Fruit fly (Drosophila melanogaster): ENCODE results near the gene CG42688.

CG42688 gene

DNA sequence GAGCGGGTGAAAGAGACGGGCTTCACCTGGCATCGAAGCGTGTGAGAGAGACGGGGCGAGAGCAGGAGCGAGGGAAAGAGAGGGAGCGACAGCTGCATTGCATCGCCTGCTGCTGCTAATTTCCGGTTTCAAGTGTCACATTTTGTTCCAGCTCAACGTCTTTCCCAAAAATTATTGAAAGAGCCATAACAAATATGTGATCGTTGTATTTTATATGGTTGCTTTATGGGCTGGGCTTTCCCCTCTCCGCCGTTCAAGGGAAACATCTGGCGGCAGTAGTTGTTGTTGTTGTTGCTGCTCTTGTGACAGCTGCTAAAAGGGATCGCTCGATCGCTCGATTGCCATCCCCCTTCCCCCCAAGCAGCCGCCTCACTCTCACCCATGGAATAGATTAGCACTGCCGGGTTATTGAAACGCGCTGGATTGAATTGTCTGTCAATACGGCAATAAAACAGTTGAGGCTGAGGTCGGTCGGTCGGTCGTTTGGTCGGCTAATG is 27.7 kb downstream of the CG42688 start (continued):
- TF ChIP-seq HHEX (GFP tag; optimal IDR thresholded peaks at IDR 0.05) (no peak), tx (GFP tag; optimal IDR thresholded peaks at IDR 0.05) (no peak), CG11456 (GFP tag; IDR thresholded peaks at IDR 0.05) (no peak), tna (GFP tag; IDR thresholded peaks at IDR 0.05; ENCODE audit: partially characterized antibody) (no peak), CG2712 (tag; optimal IDR thresholded peaks at IDR 0.05) (peak; percentile 7), Mrtf (GFP tag; IDR thresholded peaks at IDR 0.05) (no peak), CG5245 (GFP tag; optimal IDR thresholded peaks at IDR 0.05) (no peak), CG12219 (GFP tag; optimal IDR thresholded peaks at IDR 0.05) (no peak), repo (GFP tag; optimal IDR thresholded peaks at IDR 0.05) (no peak), sima (GFP tag; optimal IDR thresholded peaks at IDR 0.05) (no peak), CG1233 (GFP tag; optimal IDR thresholded peaks at IDR 0.05) (no peak), corto (GFP tag; optimal IDR thresholded peaks at IDR 0.05) (no peak), NC2β (GFP tag; optimal IDR thresholded peaks at IDR 0.05) (no peak), Dip3 (GFP tag; optimal IDR thresholded peaks at IDR 0.05) (no peak), zf30C (GFP tag; optimal IDR thresholded peaks at IDR 0.05) (no peak), CG10267 (tag; optimal IDR thresholded peaks at IDR 0.05) (no peak), D19B (GFP tag; optimal IDR thresholded peaks at IDR 0.05) (no peak), CG10543 (GFP tag; optimal IDR thresholded peaks at IDR 0.05) (peak; percentile 38), CG34376 (GFP tag; optimal IDR thresholded peaks at IDR 0.05) (no peak), CG8089 (GFP tag; optimal IDR thresholded peaks at IDR 0.05) (no peak), wor (GFP tag; IDR thresholded peaks at IDR 0.05) (no peak), CG11504 (tag; optimal IDR thresholded peaks at IDR 0.05) (no peak), Xrp1 (GFP tag; IDR thresholded peaks at IDR 0.05) (no peak), Bgb (GFP tag; IDR thresholded peaks at IDR 0.05; ENCODE audit: partially characterized antibody) (no peak), CG2120 (GFP tag; optimal IDR thresholded peaks at IDR 0.05) (no peak), GATAe (GFP tag; conservative IDR thresholded peaks at IDR 0.05) (no peak), CG33213 (GFP tag; optimal IDR thresholded peaks at IDR 0.05) (no peak), CG17568 (GFP tag; optimal IDR thresholded peaks at IDR 0.05) (no peak), nerfin-1 (tag; optimal IDR thresholded peaks at IDR 0.05) (no peak), H15 (GFP tag; IDR thresholded peaks at IDR 0.05) (no peak), CG9932 (GFP tag; IDR thresholded peaks at IDR 0.05) (no peak), ac (GFP tag; optimal IDR thresholded peaks at IDR 0.05) (peak; percentile 98), hb (GFP tag; IDR thresholded peaks at IDR 0.05; ENCODE audit: partially characterized antibody) (no peak), jumu (GFP tag; optimal IDR thresholded peaks at IDR 0.05) (no peak), HmgZ (tag; optimal IDR thresholded peaks at IDR 0.05) (no peak), tio (GFP tag; optimal IDR thresholded peaks at IDR 0.05) (no peak), pum (GFP tag; optimal IDR thresholded peaks at IDR 0.05) (no peak), CG2678 (tag; optimal IDR thresholded peaks at IDR 0.05) (peak; percentile 19), CoRest (tag; optimal IDR thresholded peaks at IDR 0.05) (no peak), CG13123 (GFP tag; optimal IDR thresholded peaks at IDR 0.05) (no peak), chn (GFP tag; optimal IDR thresholded peaks at IDR 0.05) (no peak), fd3F (GFP tag; optimal IDR thresholded peaks at IDR 0.05) (no peak), CG12104 (GFP tag; optimal IDR thresholded peaks at IDR 0.05) (no peak), sens-2 (GFP tag; IDR thresholded peaks at IDR 0.05) (no peak), unpg (GFP tag; optimal IDR thresholded peaks at IDR 0.05) (no peak), B-H1 (GFP tag; IDR thresholded peaks at IDR 0.05) (no peak), CG34224 (GFP tag; IDR thresholded peaks at IDR 0.05; ENCODE audit: partially characterized antibody) (no peak), dmrt99B (tag; optimal IDR thresholded peaks at IDR 0.05) (no peak), CG13624 (GFP tag; optimal IDR thresholded peaks at IDR 0.05) (no peak), CG15514 (GFP tag; optimal IDR thresholded peaks at IDR 0.05) (no peak), gsb-n (tag; optimal IDR thresholded peaks at IDR 0.05) (peak; percentile 80)

Data from whole organism, embryonic.